Worm (Caenorhabditis elegans): ENCODE results near the gene EGAP1.5.

DNA sequence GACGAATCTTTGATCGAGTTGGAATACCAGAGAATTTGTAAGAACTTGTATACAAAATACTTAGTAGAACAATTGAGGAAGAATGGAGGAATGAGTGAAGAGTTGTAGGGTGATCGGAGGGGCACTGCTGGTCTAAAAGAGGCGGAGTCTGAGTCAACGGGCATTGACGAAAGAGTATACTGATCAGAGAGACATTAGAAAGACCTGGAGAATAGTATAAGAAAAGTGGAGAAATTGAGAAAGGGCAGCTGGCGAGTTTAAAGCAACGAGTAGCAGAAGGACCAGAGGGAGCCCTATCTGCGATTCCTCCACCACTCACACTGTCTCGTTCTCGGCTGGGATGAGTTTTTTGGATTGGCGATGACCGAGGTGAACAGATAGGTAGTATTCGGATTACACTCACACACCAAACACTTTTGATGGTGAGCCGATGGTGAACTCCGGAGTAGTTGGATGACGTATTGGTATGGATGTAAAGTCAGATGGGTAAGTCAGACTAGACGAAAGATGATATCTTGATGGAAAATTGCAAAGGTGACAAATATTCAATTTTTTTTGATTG is at the start of gene EGAP1.5:
- TF ChIP-seq flt-1 (GFP tag; IDR thresholded peaks at IDR 0.05) (no peak), ama-1 (optimal IDR thresholded peaks at IDR 0.05) (no peak), tra-4 (tag; optimal IDR thresholded peaks at IDR 0.05) (no peak), hmbx-1 (tag; optimal IDR thresholded peaks at IDR 0.05) (no peak), tbx-37 (GFP tag; conservative IDR thresholded peaks at IDR 0.05) (no peak), tbx-11 (GFP tag; IDR thresholded peaks at IDR 0.05) (no peak), pes-1 (GFP tag; IDR thresholded peaks at IDR 0.05) (no peak), sea-1 (GFP tag; conservative IDR thresholded peaks at IDR 0.05) (no peak), hnd-1 (tag; optimal IDR thresholded peaks at IDR 0.05) (no peak), aly-1 (tag; optimal IDR thresholded peaks at IDR 0.05) (no peak), B0310.2 (tag; optimal IDR thresholded peaks at IDR 0.05) (no peak)

Measured in whole organism, early embryonic.